Fruit fly (Drosophila melanogaster) whole organism, larva: ENCODE data around the gene CG43993.

ENCODE experiments used
- noc ChIP-seq: fragments of 200-800 bp; sonication (Bioruptor generic); optimal IDR thresholded peaks from 3 replicates; lab custom pipeline; 2019; ENCODE audit warnings: missing biosample characterization, mild to moderate bottlenecking, missing genetic modification characterization, moderate library complexity

CG43993 gene

dm6 chr3L:12032257-12032656 lies at the start of gene CG43993:
Gene CG43993 (plus strand): TSS chr3L:12032557.
- TF ChIP-seq noc (tag; lab: Kevin White, UChicago) = no peak

- TF ChIP-seq noc (tag; lab: Kevin White, UChicago) = no peak
Observed at dm6 chr3L:11984606-11985005, 47.8 kb upstream of the CG43993 start, which contains the start of gene CG6938. Gene CG6938 (plus strand): TSS chr3L:11984906.

- TF ChIP-seq noc (tag; lab: Kevin White, UChicago) = no peak
Observed at dm6 chr3L:11990436-11990835, 41.9 kb upstream of the CG43993 start, which contains the start of gene CG6931. Gene CG6931 (plus strand): TSS chr3L:11990736.

- TF ChIP-seq noc (tag; lab: Kevin White, UChicago) = no peak
Observed at dm6 chr3L:11992960-11993359, 39.4 kb upstream of the CG43993 start, which contains the start of gene viaf. Gene viaf (minus strand): TSS chr3L:11993179.

dm6 chr3L:11997959-11998358 lies 34.4 kb upstream of the CG43993 start, which contains the start of gene Grip163:
Gene Grip163 (minus strand): TSS chr3L:11998138.
- no peak for TF ChIP-seq noc (tag; lab: Kevin White, UChicago)

dm6 chr3L:12002321-12003248 lies 29.8 kb upstream of the CG43993 start, which contains the start of the genes Pop2 and CG6928:
Gene Pop2 (minus strand): TSS chr3L:12002915.
Gene CG6928 (plus strand): TSS chr3L:12003155.
- TF ChIP-seq noc (tag; lab: Kevin White, UChicago) = no peak

DNA sequence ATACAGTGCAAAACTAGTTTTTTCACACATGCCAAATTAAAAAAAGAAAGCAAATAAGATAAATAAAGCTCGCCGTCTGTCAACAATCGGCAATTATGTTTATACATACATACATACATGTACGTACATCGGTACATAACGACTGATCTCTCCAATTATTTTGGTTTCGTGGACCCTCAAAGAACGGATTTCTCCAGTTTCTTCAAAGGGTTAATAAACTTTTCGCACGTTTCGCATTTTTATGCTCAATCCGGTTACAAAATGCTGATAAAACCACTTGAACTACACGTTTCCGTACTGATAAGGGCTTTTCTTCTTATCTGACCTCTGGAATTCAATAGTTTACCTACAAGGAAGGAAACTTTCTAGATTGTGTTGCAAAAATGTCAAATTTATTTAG lies 28.9 kb upstream of the CG43993 start:
- no peak for TF ChIP-seq noc (tag; lab: Kevin White, UChicago)

- TF ChIP-seq noc (tag; lab: Kevin White, UChicago) = no peak
Observed at dm6 chr3L:12004136-12004535, 28.2 kb upstream of the CG43993 start.

DNA sequence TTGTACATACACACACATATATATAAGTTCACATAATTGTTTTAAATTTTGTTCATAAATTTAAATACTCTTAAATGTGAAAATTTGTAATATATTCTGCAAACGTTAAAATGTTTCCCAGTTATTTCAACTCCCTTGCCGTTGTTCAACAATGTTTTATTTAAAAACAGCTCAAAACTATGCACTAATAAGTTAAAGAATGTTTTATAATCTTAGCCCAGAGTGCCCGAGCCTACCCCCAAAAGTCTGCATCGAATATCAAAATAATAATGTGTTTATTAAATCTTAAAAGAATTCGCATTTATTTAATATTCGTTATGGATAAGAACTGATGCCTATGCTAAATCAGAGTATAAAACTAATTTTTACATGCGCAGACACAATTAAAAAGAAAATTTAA lies 24.4 kb upstream of the CG43993 start:
- TF ChIP-seq noc (tag; lab: Kevin White, UChicago) = no peak

DNA sequence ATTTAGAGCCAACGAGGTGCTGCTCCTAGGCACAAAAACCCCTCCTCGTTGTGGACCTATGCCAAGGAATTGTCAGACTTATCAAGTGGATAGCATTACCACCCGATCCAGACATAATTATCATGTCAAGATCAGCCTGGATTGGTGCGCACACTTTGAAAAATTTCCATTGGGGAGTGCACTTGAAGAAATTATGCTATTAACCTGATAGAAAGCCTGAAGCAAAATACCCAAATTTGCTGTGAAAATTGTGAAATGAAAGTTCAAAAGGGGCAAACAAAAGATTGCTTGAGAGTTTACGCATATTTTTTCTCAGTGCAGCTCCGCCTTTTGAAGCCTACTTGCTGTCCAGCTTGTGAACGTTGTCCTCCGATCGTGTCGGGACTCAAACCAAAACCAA lies 18.7 kb upstream of the CG43993 start:
- TF ChIP-seq noc (tag; lab: Kevin White, UChicago) = no peak

- no peak for TF ChIP-seq noc (tag; lab: Kevin White, UChicago)
Observed at dm6 chr3L:12014272-12014671, 18.1 kb upstream of the CG43993 start.

dm6 chr3L:12016186-12016585 lies 16.2 kb upstream of the CG43993 start:
- no peak for TF ChIP-seq noc (tag; lab: Kevin White, UChicago)

DNA sequence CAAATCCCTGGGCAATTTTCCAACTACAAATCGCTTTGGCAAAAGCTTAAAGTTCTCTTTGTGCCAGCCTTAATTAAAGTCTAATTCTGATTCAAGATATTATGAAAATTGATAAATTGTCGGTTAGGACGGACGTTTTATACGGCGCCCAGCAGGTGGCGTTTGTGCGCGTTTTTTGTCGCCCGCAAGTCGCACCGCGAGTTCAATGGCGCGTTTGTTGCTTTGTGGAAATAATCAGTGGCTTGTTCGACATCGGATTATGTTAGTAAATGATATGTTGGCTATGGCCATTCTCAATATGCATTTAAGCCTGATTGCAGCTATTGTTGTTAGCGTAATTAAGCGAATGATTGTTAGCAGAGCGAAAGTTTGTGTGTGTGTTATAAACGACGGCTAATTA lies 10.5 kb upstream of the CG43993 start:
- no peak for TF ChIP-seq noc (tag; lab: Kevin White, UChicago)

DNA sequence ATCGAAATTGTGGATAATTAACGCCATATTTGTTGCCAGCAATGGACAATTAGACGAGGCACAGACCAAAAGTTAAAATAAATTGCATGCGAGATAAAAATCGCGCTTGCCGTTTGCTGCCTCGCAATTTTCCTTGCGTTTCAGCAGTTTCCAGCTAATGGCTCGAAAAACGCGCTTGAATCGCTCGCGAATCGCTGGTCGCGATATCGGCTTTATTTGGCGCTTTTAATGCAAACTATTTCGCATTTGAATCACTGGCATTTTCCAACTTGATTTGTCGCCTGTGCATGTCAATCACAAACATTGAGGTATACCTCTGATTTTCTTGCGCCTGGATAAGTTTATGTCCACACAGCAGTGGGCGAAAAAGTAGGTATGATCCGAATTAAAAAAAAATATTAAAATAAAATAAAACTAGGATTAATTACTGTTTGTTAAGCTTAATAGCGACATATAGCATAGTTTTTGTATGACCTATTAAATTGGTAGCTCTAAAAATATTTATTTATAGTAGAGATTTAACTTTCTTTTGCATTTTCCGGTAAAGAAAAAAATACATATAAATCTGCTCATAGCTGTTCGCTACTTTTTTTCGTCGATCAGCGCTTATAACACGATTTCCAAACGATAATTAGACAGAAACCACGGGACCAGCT lies 9.1 kb upstream of the CG43993 start:
- TF ChIP-seq noc (tag; lab: Kevin White, UChicago) = no peak

- no peak for TF ChIP-seq noc (tag; lab: Kevin White, UChicago)
Observed at dm6 chr3L:12024947-12025346, 7.4 kb upstream of the CG43993 start.

- TF ChIP-seq noc (tag; lab: Kevin White, UChicago) = no peak
Observed at dm6 chr3L:12027929-12028328, 4.4 kb upstream of the CG43993 start.
